Fruit fly (Drosophila melanogaster) whole organism, embryonic: Measurements from ENCODE around the gene heph.

Experiments
- Antp ChIP-seq: fragments of 200-800 bp; sonication (Bioruptor generic); optimal IDR thresholded peaks from 3 replicates; lab custom pipeline; 2016; ENCODE audit warnings: missing biosample characterization, missing genetic modification characterization
- B-H2 ChIP-seq: fragments of 200-800 bp; sonication (Bioruptor generic); optimal IDR thresholded peaks from 2 replicates; lab custom pipeline; 2018; ENCODE audit warnings: missing biosample characterization, mild to moderate bottlenecking, missing genetic modification characterization
- Bgb ChIP-seq: fragments of 200-800 bp; sonication (Bioruptor generic); IDR thresholded peaks from 2 replicates; pipeline ENCODE4 v1.3.6; 2022; ENCODE audit warnings: missing biosample characterization, missing genetic modification characterization; ENCODE audit not compliant: partially characterized antibody
- BtbVII ChIP-seq: fragments of 200-800 bp; sonication (Bioruptor generic); optimal IDR thresholded peaks from 3 replicates; lab custom pipeline; 2017; ENCODE audit warnings: missing biosample characterization, mild to moderate bottlenecking, missing genetic modification characterization
- CG10267 ChIP-seq: fragments of 200-800 bp; sonication (Bioruptor generic); optimal IDR thresholded peaks from 2 replicates; lab custom pipeline; 2018; ENCODE audit warnings: missing biosample characterization, mild to moderate bottlenecking, missing genetic modification characterization, moderate library complexity
- CG10366 ChIP-seq: fragments of 200-800 bp; sonication (Bioruptor generic); IDR thresholded peaks from 2 replicates; pipeline ENCODE4 v1.3.6; 2022; ENCODE audit warnings: missing biosample characterization, missing genetic modification characterization
- CG11560 ChIP-seq: fragments of 200-800 bp; sonication (Bioruptor generic); IDR thresholded peaks from 3 replicates; pipeline ENCODE4 v1.3.6; 2022; ENCODE audit warnings: missing biosample characterization, missing genetic modification characterization
- CG13287 ChIP-seq: fragments of 200-800 bp; sonication (Bioruptor generic); IDR thresholded peaks from 2 replicates; pipeline ENCODE4 v1.3.6; 2022; ENCODE audit warnings: missing biosample characterization, missing genetic modification characterization; ENCODE audit not compliant: partially characterized antibody
- CG15601 ChIP-seq: fragments of 200-800 bp; sonication (Bioruptor generic); optimal IDR thresholded peaks from 3 replicates; lab custom pipeline; 2019; ENCODE audit warnings: missing biosample characterization, mild to moderate bottlenecking, missing genetic modification characterization, moderate library complexity
- CG17186 ChIP-seq: fragments of 200-800 bp; sonication (Bioruptor generic); optimal IDR thresholded peaks from 3 replicates; lab custom pipeline; 2017; ENCODE audit warnings: missing biosample characterization, missing genetic modification reagents, missing genetic modification characterization
- CG17912 ChIP-seq: fragments of 200-800 bp; sonication (Bioruptor generic); optimal IDR thresholded peaks from 2 replicates; lab custom pipeline; 2018; ENCODE audit warnings: missing biosample characterization, mild to moderate bottlenecking, missing genetic modification characterization
- CG31365 ChIP-seq: fragments of 200-800 bp; sonication (Bioruptor generic); optimal IDR thresholded peaks from 2 replicates; lab custom pipeline; 2018; ENCODE audit warnings: missing biosample characterization, mild to moderate bottlenecking, missing genetic modification characterization
- CG31388 ChIP-seq: fragments of 200-800 bp; sonication (Bioruptor generic); optimal IDR thresholded peaks from 2 replicates; lab custom pipeline; 2016; ENCODE audit warnings: missing biosample characterization, missing genetic modification characterization
- CG34224 ChIP-seq: fragments of 200-800 bp; sonication (Bioruptor generic); IDR thresholded peaks from 3 replicates; pipeline ENCODE4 v1.3.6; 2022; ENCODE audit warnings: missing biosample characterization, missing genetic modification characterization; ENCODE audit not compliant: partially characterized antibody
- CG5953 ChIP-seq: fragments of 200-800 bp; sonication (Bioruptor generic); IDR thresholded peaks from 2 replicates; pipeline ENCODE4 v1.3.6; 2022; ENCODE audit warnings: missing biosample characterization, missing genetic modification characterization
- CG6683 ChIP-seq: fragments of 200-800 bp; sonication (Bioruptor generic); optimal IDR thresholded peaks from 2 replicates; lab custom pipeline; 2017; ENCODE audit warnings: missing biosample characterization, mild to moderate bottlenecking, missing genetic modification characterization, missing genetic modification reagents
- CG8089 ChIP-seq: fragments of 200-800 bp; sonication (Bioruptor generic); optimal IDR thresholded peaks from 3 replicates; lab custom pipeline; 2016; ENCODE audit warnings: missing biosample characterization, missing genetic modification characterization
- CG8388 ChIP-seq: fragments of 200-800 bp; sonication (Bioruptor generic); optimal IDR thresholded peaks from 2 replicates; lab custom pipeline; 2019; ENCODE audit warnings: missing biosample characterization, mild to moderate bottlenecking, missing genetic modification characterization, moderate library complexity
- ERR ChIP-seq: fragments of 200-800 bp; sonication (Bioruptor generic); optimal IDR thresholded peaks from 2 replicates; lab custom pipeline; 2016; ENCODE audit warnings: missing biosample characterization, missing genetic modification characterization
- HLH3B ChIP-seq: fragments of 200-800 bp; sonication (Bioruptor generic); IDR thresholded peaks from 2 replicates; pipeline ENCODE4 v1.3.6; 2022; ENCODE audit warnings: missing biosample characterization, missing genetic modification characterization
- Hmx ChIP-seq: fragments of 200-800 bp; sonication (Bioruptor generic); optimal IDR thresholded peaks from 2 replicates; lab custom pipeline; 2016; ENCODE audit warnings: missing biosample characterization, missing genetic modification characterization
- Hr39 ChIP-seq: fragments of >200 bp; optimal IDR thresholded peaks from 2 replicates; lab custom pipeline; 2017
- Hsf ChIP-seq: fragments of 200-800 bp; sonication (Bioruptor generic); optimal IDR thresholded peaks from 3 replicates; lab custom pipeline; 2016; ENCODE audit warnings: missing biosample characterization, missing genetic modification characterization
- Lim3 ChIP-seq: fragments of 200-800 bp; sonication (Bioruptor generic); IDR thresholded peaks from 2 replicates; pipeline ENCODE4 v1.3.6; 2022; ENCODE audit warnings: missing biosample characterization, missing genetic modification characterization
- Optix ChIP-seq: fragments of 200-800 bp; sonication (Bioruptor generic); IDR thresholded peaks from 3 replicates; pipeline ENCODE4 v1.3.6; 2022; ENCODE audit warnings: missing biosample characterization, missing genetic modification characterization
- Ravus ChIP-seq: fragments of 200-800 bp; sonication (Bioruptor generic); IDR thresholded peaks from 2 replicates; pipeline ENCODE4 v1.3.6; 2022; ENCODE audit warnings: missing biosample characterization, missing genetic modification characterization
- Spps ChIP-seq: fragments of 200-800 bp; sonication (Bioruptor generic); optimal IDR thresholded peaks from 2 replicates; lab custom pipeline; 2018; ENCODE audit warnings: missing biosample characterization, mild to moderate bottlenecking, missing genetic modification characterization
- Stat92E ChIP-seq, 3 experiments: fragments of >200 bp in 2 of 3; fragments of 200-800 bp in 1 of 3; sonication (Bioruptor generic) in 1 of 3; optimal IDR thresholded peaks; 2 replicates each; lab custom pipeline; 2017 to 2019; ENCODE audit warnings: missing biosample characterization in 3 of 3, missing genetic modification characterization in 3 of 3, mild to moderate bottlenecking in 1 of 3, moderate library complexity in 1 of 3
- Tbp ChIP-seq: fragments of >200 bp; optimal IDR thresholded peaks from 2 replicates; lab custom pipeline; 2018; ENCODE audit warnings: missing biosample characterization, missing genetic modification characterization
- Xbp1 ChIP-seq: fragments of 200-800 bp; sonication (Bioruptor generic); optimal IDR thresholded peaks from 3 replicates; lab custom pipeline; 2016; ENCODE audit warnings: missing biosample characterization, mild to moderate bottlenecking, missing genetic modification characterization
- abd-A ChIP-seq: fragments of 200-800 bp; sonication (Bioruptor generic); optimal IDR thresholded peaks from 3 replicates; lab custom pipeline; 2019; ENCODE audit warnings: missing biosample characterization, mild to moderate bottlenecking, missing genetic modification characterization, moderate library complexity
- aop ChIP-seq: fragments of 200-800 bp; sonication (Bioruptor generic); IDR thresholded peaks from 2 replicates; pipeline ENCODE4 v1.3.6; 2022; ENCODE audit warnings: missing biosample characterization, missing genetic modification characterization
- ara ChIP-seq: fragments of 200-800 bp; sonication (Bioruptor generic); IDR thresholded peaks from 2 replicates; pipeline ENCODE4 v1.3.6; 2022; ENCODE audit warnings: missing biosample characterization, missing genetic modification characterization
- bbx ChIP-seq: fragments of 200-800 bp; sonication (Bioruptor generic); IDR thresholded peaks from 2 replicates; pipeline ENCODE4 v1.3.6; 2022; ENCODE audit warnings: missing biosample characterization, missing genetic modification characterization; ENCODE audit not compliant: partially characterized antibody
- bsh ChIP-seq, 2 experiments: fragments of 200-800 bp; sonication (Bioruptor generic); optimal IDR thresholded peaks; 2 replicates each; lab custom pipeline; 2017 to 2018; ENCODE audit warnings: mild to moderate bottlenecking in 2 of 2, missing biosample characterization in 2 of 2, missing genetic modification characterization in 2 of 2, moderate library complexity in 1 of 2
- disco-r ChIP-seq: fragments of 200-800 bp; sonication (Bioruptor generic); optimal IDR thresholded peaks from 2 replicates; lab custom pipeline; 2016; ENCODE audit warnings: missing biosample characterization, missing genetic modification characterization
- dmrt11E ChIP-seq: fragments of 200-800 bp; sonication (Bioruptor generic); optimal IDR thresholded peaks from 3 replicates; lab custom pipeline; 2018; ENCODE audit warnings: missing biosample characterization, mild to moderate bottlenecking, missing genetic modification characterization, moderate library complexity
- jing ChIP-seq: fragments of 200-800 bp; sonication (Bioruptor generic); optimal IDR thresholded peaks from 2 replicates; lab custom pipeline; 2018; ENCODE audit warnings: missing biosample characterization, mild to moderate bottlenecking, missing genetic modification characterization
- lab ChIP-seq: fragments of 200-800 bp; sonication (Bioruptor generic); optimal IDR thresholded peaks from 3 replicates; lab custom pipeline; 2017; ENCODE audit warnings: missing biosample characterization, missing genetic modification characterization, mild to moderate bottlenecking, moderate library complexity, missing genetic modification reagents
- luna ChIP-seq: fragments of 200-800 bp; sonication (Bioruptor generic); optimal IDR thresholded peaks from 2 replicates; lab custom pipeline; 2016; ENCODE audit warnings: missing biosample characterization, missing genetic modification characterization
- pnt ChIP-seq: fragments of 200-800 bp; sonication (Bioruptor generic); optimal IDR thresholded peaks from 3 replicates; lab custom pipeline; 2016; ENCODE audit warnings: missing biosample characterization, missing genetic modification characterization
- prd ChIP-seq, 3 experiments: fragments of >200 bp in 2 of 3; fragments of 200-800 bp in 1 of 3; sonication (Bioruptor generic) in 1 of 3; optimal IDR thresholded peaks in 2 of 3; IDR thresholded peaks in 1 of 3; 2 replicates in 2 of 3; 3 replicates in 1 of 3; pipeline versions ENCODE4 v1.3.6 to Lab custom; 2017 to 2022; ENCODE audit warnings: missing biosample characterization in 1 of 3, missing genetic modification characterization in 1 of 3
- pzg ChIP-seq: fragments of 200-800 bp; sonication (Bioruptor generic); optimal IDR thresholded peaks from 3 replicates; lab custom pipeline; 2018; ENCODE audit warnings: missing biosample characterization, mild to moderate bottlenecking, missing genetic modification characterization, moderate library complexity
- ro ChIP-seq: fragments of 200-800 bp; sonication (Bioruptor generic); IDR thresholded peaks from 2 replicates; pipeline ENCODE4 v1.3.6; 2022; ENCODE audit warnings: missing biosample characterization, missing genetic modification characterization
- sens ChIP-seq: fragments of 200-800 bp; sonication (Bioruptor generic); peaks from one replicate; lab custom pipeline; 2016; ENCODE audit warnings: missing biosample characterization, missing genetic modification characterization
- slou ChIP-seq: fragments of 200-800 bp; sonication (Bioruptor generic); optimal IDR thresholded peaks from 3 replicates; lab custom pipeline; 2016; ENCODE audit warnings: missing biosample characterization, missing genetic modification characterization
- sob ChIP-seq: fragments of 200-800 bp; sonication (Bioruptor generic); IDR thresholded peaks from 2 replicates; pipeline ENCODE4 v1.3.6; 2022; ENCODE audit warnings: missing biosample characterization, missing genetic modification characterization
- tin ChIP-seq: fragments of 200-800 bp; sonication (Bioruptor generic); optimal IDR thresholded peaks from 3 replicates; lab custom pipeline; 2016; ENCODE audit warnings: missing biosample characterization, missing genetic modification characterization
- wek ChIP-seq: fragments of 200-800 bp; sonication (Bioruptor generic); optimal IDR thresholded peaks from 3 replicates; lab custom pipeline; 2018; ENCODE audit warnings: missing biosample characterization, mild to moderate bottlenecking, missing genetic modification characterization, moderate library complexity
- wor ChIP-seq: fragments of 200-800 bp; sonication (Bioruptor generic); IDR thresholded peaks from 2 replicates; pipeline ENCODE4 v1.3.6; 2022; ENCODE audit warnings: missing biosample characterization, missing genetic modification characterization
- zen2 ChIP-seq: fragments of 200-800 bp; sonication (Bioruptor generic); IDR thresholded peaks from 3 replicates; pipeline ENCODE4 v1.3.6; 2022; ENCODE audit warnings: missing biosample characterization, missing genetic modification characterization; ENCODE audit not compliant: partially characterized antibody

The heph gene

DNA sequence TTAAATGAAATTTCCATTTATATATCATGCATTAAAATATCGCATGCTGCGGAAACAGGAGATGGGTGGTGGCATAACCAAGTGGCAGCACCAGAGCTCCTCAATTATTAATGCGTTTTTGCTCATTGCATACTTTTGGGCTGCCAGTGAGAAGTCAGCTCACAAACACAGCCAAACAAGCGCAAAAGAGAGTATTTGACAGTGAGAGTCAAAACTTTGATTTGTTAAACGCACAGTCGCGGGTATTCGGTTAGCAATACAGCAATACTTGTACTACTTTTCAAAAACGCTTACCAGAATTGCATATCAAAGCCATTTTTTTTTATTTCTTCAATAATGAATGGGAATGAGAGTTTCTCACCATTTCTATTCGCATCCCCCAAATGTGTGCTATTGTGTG is 69.6 kb downstream of the heph start (continued):
- TF ChIP-seq BtbVII (GFP tag; lab: Kevin White, UChicago), result no peak
- no peak for TF ChIP-seq tin (GFP tag; lab: Kevin White, UChicago)
- TF ChIP-seq CG17186 (GFP tag; lab: Kevin White, UChicago), result no peak
- peak; percentile 54 for TF ChIP-seq CG8388 (GFP tag; lab: Kevin White, UChicago)
- TF ChIP-seq zen2 (GFP tag; lab: Robert Waterston, UW), result no peak; the same call in 2 of the 3 replicates
- no peak for TF ChIP-seq dmrt11E (tag; lab: Kevin White, UChicago)
- TF ChIP-seq Xbp1, result peak; percentile 25
- TF ChIP-seq CG34224 (GFP tag; lab: Robert Waterston, UW), result no peak
- TF ChIP-seq wek (GFP tag; lab: Kevin White, UChicago), result no peak
- peak in 1 of 2 experiments; percentile 42 for TF ChIP-seq bsh (GFP tag; optimal IDR thresholded peaks at IDR 0.05; lab: Kevin White, UChicago)
- no peak for TF ChIP-seq CG10267 (tag; lab: Kevin White, UChicago)
- TF ChIP-seq ERR (GFP tag; lab: Kevin White, UChicago), result no peak
- TF ChIP-seq sens (GFP tag; lab: Kevin White, UChicago), result peak; percentile 91
- no peak for TF ChIP-seq Ravus (GFP tag; lab: Robert Waterston, UW)
- TF ChIP-seq luna (GFP tag; lab: Kevin White, UChicago), result no peak
- TF ChIP-seq CG8089 (GFP tag; lab: Kevin White, UChicago), result no peak
- peak; percentile 52; the same call in 1 of the 2 replicates for TF ChIP-seq bbx (GFP tag; lab: Robert Waterston, UW)
- TF ChIP-seq CG5953 (GFP tag; lab: Robert Waterston, UW), result no peak
- TF ChIP-seq Bgb, result 0 out of 2 replicates have a peak, but pooled peaks have one; percentile 22
- no peak for TF ChIP-seq pnt (GFP tag; lab: Kevin White, UChicago)
- no peak for TF ChIP-seq Antp
- peak; percentile 30; the same call in 1 of the 2 replicates for TF ChIP-seq sob (GFP tag; lab: Robert Waterston, UW)
- TF ChIP-seq Hr39 (lab: Kevin White, UChicago), result no peak
- no peak for TF ChIP-seq abd-A (tag; lab: Kevin White, UChicago)
- TF ChIP-seq CG6683 (GFP tag; lab: Kevin White, UChicago), result no peak
- no peak for TF ChIP-seq prd (optimal IDR thresholded peaks at IDR 0.05; lab: Kevin White, UChicago)
- TF ChIP-seq prd (GFP tag; IDR thresholded peaks at IDR 0.05; lab: Robert Waterston, UW), result no peak
- TF ChIP-seq Hmx (GFP tag; lab: Kevin White, UChicago), result no peak
- no peak for TF ChIP-seq ara (GFP tag; lab: Robert Waterston, UW)
- no peak for TF ChIP-seq B-H2 (GFP tag; lab: Kevin White, UChicago)
- no peak for TF ChIP-seq CG31365 (tag; lab: Kevin White, UChicago)
- TF ChIP-seq disco-r (GFP tag; lab: Kevin White, UChicago), result no peak
- TF ChIP-seq pzg (GFP tag; lab: Kevin White, UChicago), result no peak
- no peak for TF ChIP-seq Spps (tag; lab: Kevin White, UChicago)
- no peak for TF ChIP-seq slou (GFP tag; lab: Kevin White, UChicago)
- TF ChIP-seq jing (GFP tag; lab: Kevin White, UChicago), result no peak
- no peak for TF ChIP-seq CG15601
- TF ChIP-seq CG31388 (GFP tag; lab: Kevin White, UChicago), result no peak
- no peak for TF ChIP-seq ro (GFP tag; lab: Robert Waterston, UW)
- no peak for TF ChIP-seq Hsf
- TF ChIP-seq CG17912 (GFP tag; lab: Kevin White, UChicago), result no peak
- peak; percentile 15 for TF ChIP-seq Tbp (GFP tag; lab: Kevin White, UChicago)
- no peak for TF ChIP-seq CG10366 (GFP tag; lab: Robert Waterston, UW)
- no peak for TF ChIP-seq Stat92E (GFP tag; optimal IDR thresholded peaks at IDR 0.05; lab: Kevin White, UChicago)
- no peak for TF ChIP-seq Optix (GFP tag; lab: Robert Waterston, UW)
- no peak for TF ChIP-seq wor
- TF ChIP-seq lab (GFP tag; lab: Kevin White, UChicago), result no peak
- no peak for TF ChIP-seq CG11560
- TF ChIP-seq aop (GFP tag; lab: Robert Waterston, UW), result no peak
- peak; percentile 28; the same call in 1 of the 2 replicates for TF ChIP-seq CG13287 (GFP tag; lab: Robert Waterston, UW)
- no peak for TF ChIP-seq Lim3 (GFP tag; lab: Robert Waterston, UW)
- no peak for TF ChIP-seq HLH3B
